Worm (Caenorhabditis elegans) whole organism, late embryonic: ENCODE data around the gene T02H6.1.

ENCODE experiments used
- ama-1 ChIP-seq: fragments of 150-350 bp; optimal IDR thresholded peaks from 2 replicates; lab custom pipeline; 2014
- ceh-14 ChIP-seq: sonication (generic microtip); optimal IDR thresholded peaks from 2 replicates; lab custom pipeline; 2016; ENCODE audit warnings: missing genotype, missing genetic modification characterization, missing compliant biosample characterization
- ceh-6 ChIP-seq: fragments of 200-800 bp; sonication (Bioruptor generic); optimal IDR thresholded peaks from 2 replicates; lab custom pipeline; 2018; ENCODE audit warnings: mild to moderate bottlenecking, missing genetic modification characterization, missing compliant biosample characterization
- fkh-6 ChIP-seq: sonication (generic microtip); optimal IDR thresholded peaks from 2 replicates; lab custom pipeline; 2016; ENCODE audit warnings: missing genetic modification characterization, missing compliant biosample characterization
- nhr-11 ChIP-seq: fragments of 150-350 bp; optimal IDR thresholded peaks from 2 replicates; lab custom pipeline; 2014; ENCODE audit warnings: missing biosample characterization, missing genetic modification characterization
- tbx-2 ChIP-seq: sonication (generic microtip); optimal IDR thresholded peaks from 2 replicates; lab custom pipeline; 2016; ENCODE audit warnings: missing genetic modification characterization, missing compliant biosample characterization
- tbx-7 ChIP-seq: sonication (generic microtip); optimal IDR thresholded peaks from 2 replicates; lab custom pipeline; 2016; ENCODE audit warnings: missing genotype, missing genetic modification characterization, missing compliant biosample characterization

DNA sequence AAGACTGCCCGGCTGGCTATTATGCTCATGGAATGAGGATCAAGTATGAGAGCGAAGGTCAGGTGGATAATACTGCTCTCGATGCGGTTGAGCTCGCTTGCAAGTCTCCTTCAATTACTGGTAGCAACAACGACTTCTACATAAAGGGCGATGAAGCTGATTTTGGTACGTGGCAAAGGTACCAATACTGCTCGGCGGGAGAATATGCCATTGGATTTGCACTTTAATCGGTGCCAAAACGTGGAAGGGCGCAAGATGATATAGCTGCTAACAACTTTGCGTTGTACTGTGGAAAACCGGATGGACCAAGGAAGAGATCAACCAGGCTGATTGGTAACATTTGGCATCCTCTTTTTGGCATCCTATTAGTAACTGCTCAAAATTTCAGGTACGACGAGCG is 41.3 kb upstream of the T02H6.1 start:
- TF ChIP-seq fkh-6 (tag; lab: Kevin White, UChicago) (no peak), nhr-11 (tag; lab: Kevin White, UChicago) (no peak), ceh-14 (tag; lab: Kevin White, UChicago) (no peak), tbx-2 (tag; lab: Kevin White, UChicago) (no peak), ama-1 (lab: Kevin White, UChicago) (no peak), tbx-7 (tag; lab: Kevin White, UChicago) (no peak), ceh-6 (GFP tag; lab: Kevin White, UChicago) (no peak)
